Worm (Caenorhabditis elegans): Measurements from ENCODE around the gene pqn-83.

DNA sequence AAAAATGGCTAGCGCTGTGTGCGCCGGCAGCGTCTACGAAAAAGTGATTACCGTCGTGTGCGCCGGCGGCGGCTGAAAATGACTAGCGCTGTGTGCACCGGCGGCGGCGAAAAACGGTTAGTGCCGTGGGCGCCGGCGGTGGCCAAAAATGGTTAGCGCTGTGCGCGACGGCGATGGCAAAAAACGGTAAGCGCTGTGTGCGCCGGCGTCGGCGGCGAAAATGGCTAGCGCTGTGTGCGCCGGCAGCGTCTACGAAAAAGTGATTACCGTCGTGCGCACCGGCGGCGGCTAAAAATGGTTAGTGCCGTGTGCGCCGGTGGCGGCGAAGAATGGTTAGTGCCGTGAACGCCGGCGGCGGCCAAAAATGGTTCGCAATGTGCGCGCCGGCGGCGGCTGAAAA is 6.9 kb downstream of the pqn-83 start:
- no peak for TF ChIP-seq W03F9.2 (tag; optimal IDR thresholded peaks at IDR 0.05)
- TF ChIP-seq dao-5 (tag; optimal IDR thresholded peaks at IDR 0.05): no peak
- no peak for TF ChIP-seq him-1 (tag; optimal IDR thresholded peaks at IDR 0.05)
